Worm (Caenorhabditis elegans) whole organism, L3 larva: ENCODE results near the gene F13H6.5.

Source experiments
- elt-2 ChIP-seq: sonication (generic microtip); optimal IDR thresholded peaks from 2 replicates; lab custom pipeline; 2016; ENCODE audit warnings: missing genetic modification reagents, mild to moderate bottlenecking, missing genetic modification characterization, missing compliant biosample characterization
- elt-3 ChIP-seq, 3 experiments: fragments of 150-350 bp in 1 of 3; sonication (generic microtip) in 2 of 3; optimal IDR thresholded peaks; 2 replicates in 2 of 3; 4 replicates in 1 of 3; lab custom pipeline; 2014 to 2017; ENCODE audit warnings: missing biosample characterization in 3 of 3, missing genetic modification characterization in 3 of 3
- lin-39 ChIP-seq: fragments of 150-350 bp; optimal IDR thresholded peaks from 2 replicates; lab custom pipeline; 2018; ENCODE audit warnings: missing biosample characterization, missing genetic modification reagents, missing genetic modification characterization
- nhr-11 ChIP-seq: fragments of 150-350 bp; optimal IDR thresholded peaks from 2 replicates; lab custom pipeline; 2014; ENCODE audit warnings: missing biosample characterization, missing genetic modification characterization
- pqm-1 ChIP-seq: fragments of 150-350 bp; optimal IDR thresholded peaks from 2 replicates; lab custom pipeline; 2017; ENCODE audit warnings: missing biosample characterization, missing genetic modification characterization, inconsistent platforms

DNA sequence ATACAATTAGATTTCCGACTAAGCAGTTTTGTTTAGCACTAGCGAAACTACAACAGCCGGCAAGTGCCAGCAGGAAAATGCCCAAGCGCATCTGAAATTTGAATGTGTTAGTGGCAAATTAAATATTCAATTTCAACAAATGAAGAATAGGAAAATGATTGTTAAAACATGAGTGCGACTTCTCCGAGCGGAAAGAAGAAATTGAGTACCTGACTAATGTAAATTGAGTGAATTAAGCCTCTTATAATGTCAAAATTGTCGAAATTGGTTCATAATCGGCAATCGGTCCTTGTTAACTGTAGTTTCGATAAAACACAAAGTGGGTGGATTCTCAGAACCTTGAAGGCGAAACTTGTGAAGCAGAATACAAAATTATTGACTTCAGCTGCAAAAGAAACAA is 25.1 kb upstream of the F13H6.5 start, which contains the start of gene gfi-1:
- TF ChIP-seq lin-39 (tag; lab: Kevin White, UChicago) (no peak), pqm-1 (tag; lab: Kevin White, UChicago) (no peak), elt-2 (no peak), elt-3 (tag; optimal IDR thresholded peaks at IDR 0.05; lab: Kevin White, UChicago) (no peak), nhr-11 (tag; lab: Kevin White, UChicago) (no peak)
